Fruit fly (Drosophila melanogaster) whole organism, embryonic: ENCODE measurements around the gene Prtl99C.

Experiments used
- B-H2 ChIP-seq: fragments of 200-800 bp; sonication (Bioruptor generic); optimal IDR thresholded peaks from 2 replicates; lab custom pipeline; 2018; ENCODE audit warnings: missing biosample characterization, mild to moderate bottlenecking, missing genetic modification characterization
- CG12659 ChIP-seq: fragments of 200-800 bp; sonication (Bioruptor generic); optimal IDR thresholded peaks from 3 replicates; lab custom pipeline; 2017; ENCODE audit warnings: mild to moderate bottlenecking, missing biosample characterization, missing genetic modification reagents, missing genetic modification characterization
- CG14014 ChIP-seq: fragments of 200-800 bp; sonication (Bioruptor generic); IDR thresholded peaks from 2 replicates; pipeline ENCODE4 v1.3.6; 2022; ENCODE audit warnings: missing biosample characterization, missing genetic modification characterization
- CG17328 ChIP-seq: fragments of 200-800 bp; sonication (Bioruptor generic); IDR thresholded peaks from 2 replicates; pipeline ENCODE4 v1.3.6; 2022; ENCODE audit warnings: missing biosample characterization, missing genetic modification characterization
- CG2129 ChIP-seq: fragments of 200-800 bp; sonication (Bioruptor generic); IDR thresholded peaks from 2 replicates; pipeline ENCODE4 v1.3.6; 2022; ENCODE audit warnings: missing biosample characterization, missing genetic modification characterization; ENCODE audit not compliant: partially characterized antibody
- CG2199 ChIP-seq: fragments of 200-800 bp; sonication (Bioruptor generic); IDR thresholded peaks from 3 replicates; pipeline ENCODE4 v1.3.6; 2022; ENCODE audit warnings: missing biosample characterization, missing genetic modification characterization
- CG2712 ChIP-seq: fragments of 200-800 bp; optimal IDR thresholded peaks from 3 replicates; lab custom pipeline; 2019; ENCODE audit warnings: missing biosample characterization, mild to moderate bottlenecking, missing genetic modification characterization, moderate library complexity
- CG2875 ChIP-seq: fragments of 200-800 bp; sonication (Bioruptor generic); optimal IDR thresholded peaks from 2 replicates; lab custom pipeline; 2017; ENCODE audit warnings: missing biosample characterization, mild to moderate bottlenecking, missing genetic modification characterization, missing genetic modification reagents
- CG32767 ChIP-seq: fragments of 200-800 bp; sonication (Bioruptor generic); IDR thresholded peaks from 2 replicates; pipeline ENCODE4 v1.3.6; 2022; ENCODE audit warnings: missing biosample characterization, missing genetic modification characterization
- CG34376 ChIP-seq: fragments of 200-800 bp; sonication (Bioruptor generic); optimal IDR thresholded peaks from 2 replicates; lab custom pipeline; 2018; ENCODE audit warnings: missing biosample characterization, mild to moderate bottlenecking, missing genetic modification characterization
- CG3995 ChIP-seq: fragments of 200-800 bp; sonication (Bioruptor generic); optimal IDR thresholded peaks from 3 replicates; lab custom pipeline; 2016; ENCODE audit warnings: missing biosample characterization, missing genetic modification characterization
- CG6791 ChIP-seq: fragments of 200-800 bp; sonication (Bioruptor generic); IDR thresholded peaks from 3 replicates; pipeline ENCODE4 v1.3.6; 2022; ENCODE audit warnings: missing biosample characterization, missing genetic modification characterization; ENCODE audit not compliant: partially characterized antibody
- CG6813 ChIP-seq: fragments of 200-800 bp; sonication (Bioruptor generic); optimal IDR thresholded peaks from 2 replicates; lab custom pipeline; 2017; ENCODE audit warnings: missing biosample characterization, missing genetic modification characterization, mild to moderate bottlenecking, moderate library complexity, missing genetic modification reagents
- CG7372 ChIP-seq: fragments of 200-800 bp; sonication (Bioruptor generic); IDR thresholded peaks from 2 replicates; pipeline ENCODE4 v1.3.6; 2022; ENCODE audit warnings: missing biosample characterization, missing genetic modification characterization
- CG8359 ChIP-seq: fragments of 200-800 bp; sonication (Bioruptor generic); optimal IDR thresholded peaks from 2 replicates; lab custom pipeline; 2017; ENCODE audit warnings: missing biosample characterization, mild to moderate bottlenecking, missing genetic modification characterization, borderline replicate concordance
- Dek ChIP-seq: fragments of 200-800 bp; sonication (Bioruptor generic); optimal IDR thresholded peaks from 3 replicates; lab custom pipeline; 2019; ENCODE audit warnings: missing biosample characterization, mild to moderate bottlenecking, missing genetic modification characterization, moderate library complexity
- Eip74EF ChIP-seq, 2 experiments: fragments of 200-800 bp in 1 of 2; fragments of >200 bp in 1 of 2; sonication (Bioruptor generic) in 1 of 2; optimal IDR thresholded peaks; 2 replicates each; lab custom pipeline; 2017 to 2019; ENCODE audit warnings: missing biosample characterization in 2 of 2, missing genetic modification characterization in 2 of 2, mild to moderate bottlenecking in 1 of 2, moderate library complexity in 1 of 2
- Fer3 ChIP-seq: fragments of 200-800 bp; sonication (Bioruptor generic); optimal IDR thresholded peaks from 2 replicates; lab custom pipeline; 2018; ENCODE audit warnings: missing biosample characterization, mild to moderate bottlenecking, missing genetic modification characterization, moderate library complexity
- HLHmδ ChIP-seq: fragments of 200-800 bp; sonication (Bioruptor generic); optimal IDR thresholded peaks from 2 replicates; lab custom pipeline; 2018; ENCODE audit warnings: missing biosample characterization, mild to moderate bottlenecking, missing genetic modification characterization, moderate library complexity
- Jarid2 ChIP-seq: fragments of 200-800 bp; sonication (Bioruptor generic); optimal IDR thresholded peaks from 3 replicates; lab custom pipeline; 2017; ENCODE audit warnings: mild to moderate bottlenecking, missing biosample characterization, missing genetic modification reagents, missing genetic modification characterization
- Rfx ChIP-seq: fragments of 200-800 bp; sonication (Bioruptor generic); IDR thresholded peaks from 2 replicates; pipeline ENCODE4 v1.3.6; 2022; ENCODE audit warnings: missing biosample characterization, missing genetic modification characterization
- Rx ChIP-seq: fragments of 200-800 bp; sonication (Bioruptor generic); IDR thresholded peaks from 2 replicates; pipeline ENCODE4 v1.3.6; 2022; ENCODE audit warnings: missing biosample characterization, missing genetic modification characterization
- Sox102F ChIP-seq: fragments of 200-800 bp; sonication (Bioruptor generic); optimal IDR thresholded peaks from 2 replicates; lab custom pipeline; 2018; ENCODE audit warnings: missing biosample characterization, mild to moderate bottlenecking, missing genetic modification characterization, moderate library complexity
- Usf ChIP-seq: fragments of 200-800 bp; sonication (Bioruptor generic); optimal IDR thresholded peaks from 2 replicates; lab custom pipeline; 2017; ENCODE audit warnings: missing genotype, missing biosample characterization, missing genetic modification characterization
- YL-1 ChIP-seq: fragments of 200-800 bp; sonication (Bioruptor generic); optimal IDR thresholded peaks from 3 replicates; lab custom pipeline; 2017; ENCODE audit warnings: missing biosample characterization, mild to moderate bottlenecking, missing genetic modification characterization
- cas ChIP-seq: fragments of 200-800 bp; sonication (Bioruptor generic); IDR thresholded peaks from 2 replicates; pipeline ENCODE4 v1.3.6; 2022; ENCODE audit warnings: missing biosample characterization, missing genetic modification characterization
- cg ChIP-seq: fragments of 200-800 bp; sonication (Bioruptor generic); optimal IDR thresholded peaks from 3 replicates; lab custom pipeline; 2019; ENCODE audit warnings: missing biosample characterization, mild to moderate bottlenecking, missing genetic modification characterization, moderate library complexity
- chif ChIP-seq, 2 experiments: fragments of 200-800 bp; sonication (Bioruptor generic); optimal IDR thresholded peaks; 3 replicates each; lab custom pipeline; 2016; ENCODE audit warnings: missing biosample characterization in 2 of 2, missing genetic modification characterization in 2 of 2
- dmrt11E ChIP-seq: fragments of 200-800 bp; sonication (Bioruptor generic); optimal IDR thresholded peaks from 3 replicates; lab custom pipeline; 2018; ENCODE audit warnings: missing biosample characterization, mild to moderate bottlenecking, missing genetic modification characterization, moderate library complexity
- eve ChIP-seq, 2 experiments: fragments of >200 bp; optimal IDR thresholded peaks; 2 replicates each; lab custom pipeline; 2017; ENCODE audit warnings: missing biosample characterization in 2 of 2, missing genetic modification characterization in 2 of 2
- fd3F ChIP-seq: fragments of 200-800 bp; sonication (Bioruptor generic); optimal IDR thresholded peaks from 2 replicates; lab custom pipeline; 2018; ENCODE audit warnings: missing biosample characterization, mild to moderate bottlenecking, missing genetic modification characterization, moderate library complexity
- fd64A ChIP-seq: fragments of 200-800 bp; sonication (Bioruptor generic); optimal IDR thresholded peaks from 3 replicates; lab custom pipeline; 2018; ENCODE audit warnings: missing biosample characterization, mild to moderate bottlenecking, missing genetic modification characterization
- grn ChIP-seq: fragments of 200-800 bp; sonication (Bioruptor generic); optimal IDR thresholded peaks from 3 replicates; lab custom pipeline; 2017; ENCODE audit warnings: missing biosample characterization, missing genetic modification characterization
- gsb-n ChIP-seq: fragments of 200-800 bp; sonication (Bioruptor generic); optimal IDR thresholded peaks from 3 replicates; lab custom pipeline; 2018; ENCODE audit warnings: missing biosample characterization, mild to moderate bottlenecking, missing genetic modification characterization
- inv ChIP-seq: fragments of 200-800 bp; sonication (Bioruptor generic); IDR thresholded peaks from 2 replicates; pipeline ENCODE4 v1.3.6; 2022; ENCODE audit warnings: missing biosample characterization, missing genetic modification characterization; ENCODE audit not compliant: partially characterized antibody
- lilli ChIP-seq: fragments of 200-800 bp; sonication (Bioruptor generic); optimal IDR thresholded peaks from 3 replicates; lab custom pipeline; 2016; ENCODE audit warnings: missing biosample characterization, missing genetic modification characterization
- lmd ChIP-seq: fragments of 200-800 bp; sonication (Bioruptor generic); IDR thresholded peaks from 2 replicates; pipeline ENCODE4 v1.3.6; 2022; ENCODE audit warnings: missing biosample characterization, missing genetic modification characterization
- luna ChIP-seq: fragments of 200-800 bp; sonication (Bioruptor generic); optimal IDR thresholded peaks from 2 replicates; lab custom pipeline; 2016; ENCODE audit warnings: missing biosample characterization, missing genetic modification characterization
- pfk ChIP-seq: fragments of 200-800 bp; sonication (Bioruptor generic); optimal IDR thresholded peaks from 2 replicates; lab custom pipeline; 2018; ENCODE audit warnings: missing biosample characterization, mild to moderate bottlenecking, missing genetic modification characterization, moderate library complexity
- ro ChIP-seq: fragments of 200-800 bp; sonication (Bioruptor generic); IDR thresholded peaks from 2 replicates; pipeline ENCODE4 v1.3.6; 2022; ENCODE audit warnings: missing biosample characterization, missing genetic modification characterization
- row ChIP-seq: fragments of 200-800 bp; sonication (Bioruptor generic); IDR thresholded peaks from 3 replicates; pipeline ENCODE4 v1.3.6; 2022; ENCODE audit warnings: missing biosample characterization, missing genetic modification characterization
- sens ChIP-seq: fragments of 200-800 bp; sonication (Bioruptor generic); peaks from one replicate; lab custom pipeline; 2016; ENCODE audit warnings: missing biosample characterization, missing genetic modification characterization
- seq ChIP-seq: fragments of 200-800 bp; sonication (Bioruptor generic); IDR thresholded peaks from 2 replicates; pipeline ENCODE4 v1.3.6; 2022; ENCODE audit warnings: missing biosample characterization, missing genetic modification characterization
- so ChIP-seq: fragments of 200-800 bp; sonication (Bioruptor generic); IDR thresholded peaks from 3 replicates; pipeline ENCODE4 v1.3.6; 2022; ENCODE audit warnings: missing biosample characterization, missing genetic modification characterization
- sr ChIP-seq: fragments of 200-800 bp; sonication (Bioruptor generic); IDR thresholded peaks from 3 replicates; pipeline ENCODE4 v1.3.6; 2022; ENCODE audit warnings: missing biosample characterization, missing genetic modification characterization
- stwl ChIP-seq: fragments of 200-800 bp; sonication (Bioruptor generic); optimal IDR thresholded peaks from 3 replicates; lab custom pipeline; 2018; ENCODE audit warnings: missing biosample characterization, mild to moderate bottlenecking, missing genetic modification characterization, moderate library complexity
- trh ChIP-seq: fragments of 200-800 bp; sonication (Bioruptor generic); optimal IDR thresholded peaks from 2 replicates; lab custom pipeline; 2016; ENCODE audit warnings: missing biosample characterization, missing genetic modification characterization
- wdn ChIP-seq: fragments of 200-800 bp; sonication (Bioruptor generic); IDR thresholded peaks from 2 replicates; pipeline ENCODE4 v1.3.6; 2022; ENCODE audit warnings: missing biosample characterization, missing genetic modification characterization
- yki ChIP-seq: fragments of >200 bp; optimal IDR thresholded peaks from 3 replicates; lab custom pipeline; 2018

Gene Prtl99C

dm6 chr3R:29798966-29799680 lies 36.6 kb upstream of the Prtl99C start, which contains the start of the genes Rnb and Drice (continued):
- TF ChIP-seq wdn = no peak
- TF ChIP-seq sr = no peak
- TF ChIP-seq fd3F (GFP tag; lab: Kevin White, UChicago) = peak; percentile 28
- no peak for TF ChIP-seq Eip74EF (GFP tag; optimal IDR thresholded peaks at IDR 0.05; lab: Kevin White, UChicago)
- no peak for TF ChIP-seq pfk
- no peak for TF ChIP-seq cg
- no peak for TF ChIP-seq grn
- TF ChIP-seq luna (GFP tag; lab: Kevin White, UChicago) = no peak
- TF ChIP-seq gsb-n = no peak
- no peak for TF ChIP-seq HLHmδ (GFP tag; lab: Kevin White, UChicago)
- peak; percentile 41 for TF ChIP-seq Rx (GFP tag; lab: Robert Waterston, UW)
- 0 out of 2 replicates have a peak, but pooled peaks have one; percentile 30 for TF ChIP-seq CG32767 (GFP tag; lab: Robert Waterston, UW)
- no peak for TF ChIP-seq fd64A (GFP tag; lab: Kevin White, UChicago)
- peak; percentile 48; the same call in 1 of the 2 replicates for TF ChIP-seq CG14014 (GFP tag; lab: Robert Waterston, UW)
- TF ChIP-seq sens (GFP tag; lab: Kevin White, UChicago) = peak; percentile 79
- peak; percentile 84 for TF ChIP-seq YL-1 (GFP tag; lab: Kevin White, UChicago)
- no peak for TF ChIP-seq Sox102F (GFP tag; lab: Kevin White, UChicago)
- TF ChIP-seq CG7372 (GFP tag; lab: Robert Waterston, UW) = no peak
- TF ChIP-seq CG3995 (GFP tag; lab: Kevin White, UChicago) = no peak
- no peak for TF ChIP-seq eve (GFP tag; optimal IDR thresholded peaks at IDR 0.05; lab: Kevin White, UChicago)
- no peak for TF ChIP-seq B-H2
- TF ChIP-seq trh = no peak
- TF ChIP-seq Usf (GFP tag; lab: Kevin White, UChicago) = no peak
- no peak for TF ChIP-seq seq (GFP tag; lab: Robert Waterston, UW)
- peak; percentile 90 for TF ChIP-seq row (GFP tag; lab: Robert Waterston, UW)
- peak; percentile 49 for TF ChIP-seq dmrt11E (tag; lab: Kevin White, UChicago)
- no peak for TF ChIP-seq Dek
- no peak for TF ChIP-seq cas
- no peak for TF ChIP-seq yki (lab: Kevin White, UChicago)
- TF ChIP-seq lilli (GFP tag; lab: Kevin White, UChicago) = peak; percentile 48
- TF ChIP-seq CG2712 (tag; lab: Kevin White, UChicago) = peak; percentile 66
- no peak for TF ChIP-seq chif (GFP tag; optimal IDR thresholded peaks at IDR 0.05; lab: Kevin White, UChicago)
- TF ChIP-seq CG6813 (GFP tag; lab: Kevin White, UChicago) = peak; percentile 28
- TF ChIP-seq so (GFP tag; lab: Robert Waterston, UW) = no peak
- no peak for TF ChIP-seq Jarid2
- TF ChIP-seq CG2875 (GFP tag; lab: Kevin White, UChicago) = no peak
- no peak for TF ChIP-seq CG2199 (GFP tag; lab: Robert Waterston, UW)
- 0 out of 2 replicates have a peak, but pooled peaks have one; percentile 21 for TF ChIP-seq ro (GFP tag; lab: Robert Waterston, UW)
- peak; percentile 6 for TF ChIP-seq stwl (tag; lab: Kevin White, UChicago)
- peak; percentile 62 for TF ChIP-seq Rfx
- peak; percentile 73 for TF ChIP-seq CG12659 (GFP tag; lab: Kevin White, UChicago)
- TF ChIP-seq CG34376 (GFP tag; lab: Kevin White, UChicago) = peak; percentile 32
- no peak for TF ChIP-seq Fer3
- peak; percentile 8; the same call in 1 of the 2 replicates for TF ChIP-seq lmd (GFP tag; lab: Robert Waterston, UW)
- TF ChIP-seq CG17328 (GFP tag; lab: Robert Waterston, UW) = peak; percentile 27; the same call in 1 of the 2 replicates
- TF ChIP-seq inv = peak; percentile 60
- TF ChIP-seq CG2129 (GFP tag; lab: Robert Waterston, UW) = peak; percentile 63
- TF ChIP-seq CG6791 (GFP tag; lab: Robert Waterston, UW) = peak; percentile 60
- peak; percentile 2 for TF ChIP-seq CG8359 (GFP tag; lab: Kevin White, UChicago)
